Fruit fly (Drosophila melanogaster) whole organism, embryonic: ENCODE data around the gene shams.
"Not testable (repeated sequence)": the region's sequence is repeated elsewhere in the genome, so short reads cannot be mapped to it uniquely, and the experiment has no call there.

Experiments used
- Adf1 ChIP-seq: fragments of 200-800 bp; sonication (Bioruptor generic); IDR thresholded peaks from 2 replicates; pipeline ENCODE4 v1.3.6; 2022; ENCODE audit warnings: missing biosample characterization, missing genetic modification characterization
- B-H1 ChIP-seq: fragments of 200-800 bp; sonication (Bioruptor generic); IDR thresholded peaks from 3 replicates; pipeline ENCODE4 v1.3.6; 2022; ENCODE audit warnings: missing biosample characterization, missing genetic modification characterization
- BtbVII ChIP-seq: fragments of 200-800 bp; sonication (Bioruptor generic); optimal IDR thresholded peaks from 3 replicates; lab custom pipeline; 2017; ENCODE audit warnings: missing biosample characterization, mild to moderate bottlenecking, missing genetic modification characterization
- C15 ChIP-seq: fragments of 200-800 bp; sonication (Bioruptor generic); IDR thresholded peaks from 3 replicates; pipeline ENCODE4 v1.3.6; 2022; ENCODE audit warnings: missing biosample characterization, missing genetic modification characterization
- CG10543 ChIP-seq: fragments of 200-800 bp; sonication (Bioruptor generic); optimal IDR thresholded peaks from 3 replicates; lab custom pipeline; 2017; ENCODE audit warnings: missing biosample characterization, mild to moderate bottlenecking, missing genetic modification characterization, moderate library complexity
- CG11247 ChIP-seq: fragments of 200-800 bp; sonication (Bioruptor generic); IDR thresholded peaks from 2 replicates; pipeline ENCODE4 v1.3.6; 2022; ENCODE audit warnings: missing biosample characterization, missing genetic modification characterization
- CG14050 ChIP-seq: fragments of 200-800 bp; sonication (Bioruptor generic); IDR thresholded peaks from 3 replicates; pipeline ENCODE4 v1.3.6; 2022; ENCODE audit warnings: missing biosample characterization, missing genetic modification characterization
- CG17912 ChIP-seq: fragments of 200-800 bp; sonication (Bioruptor generic); optimal IDR thresholded peaks from 2 replicates; lab custom pipeline; 2018; ENCODE audit warnings: missing biosample characterization, mild to moderate bottlenecking, missing genetic modification characterization
- CG2712 ChIP-seq: fragments of 200-800 bp; optimal IDR thresholded peaks from 3 replicates; lab custom pipeline; 2019; ENCODE audit warnings: missing biosample characterization, mild to moderate bottlenecking, missing genetic modification characterization, moderate library complexity
- CG2889 ChIP-seq: fragments of 200-800 bp; sonication (Bioruptor generic); IDR thresholded peaks from 3 replicates; pipeline ENCODE4 v1.3.6; 2022; ENCODE audit warnings: missing biosample characterization, missing genetic modification characterization
- CG31441 ChIP-seq: fragments of 200-800 bp; sonication (Bioruptor generic); IDR thresholded peaks from 2 replicates; pipeline ENCODE4 v1.3.6; 2022; ENCODE audit warnings: missing biosample characterization, missing genetic modification characterization
- CG3281 ChIP-seq: fragments of 200-800 bp; sonication (Bioruptor generic); optimal IDR thresholded peaks from 3 replicates; lab custom pipeline; 2017; ENCODE audit warnings: missing biosample characterization, mild to moderate bottlenecking, missing genetic modification characterization
- CG3847 ChIP-seq: fragments of 200-800 bp; sonication (Bioruptor generic); IDR thresholded peaks from 2 replicates; pipeline ENCODE4 v1.3.6; 2022; ENCODE audit warnings: missing biosample characterization, missing genetic modification characterization
- CG4328 ChIP-seq: fragments of 200-800 bp; sonication (Bioruptor generic); optimal IDR thresholded peaks from 3 replicates; lab custom pipeline; 2017; ENCODE audit warnings: missing biosample characterization, missing genetic modification reagents, missing genetic modification characterization
- CG4707 ChIP-seq: fragments of 200-800 bp; sonication (Bioruptor generic); optimal IDR thresholded peaks from 2 replicates; lab custom pipeline; 2018; ENCODE audit warnings: missing biosample characterization, mild to moderate bottlenecking, missing genetic modification characterization, moderate library complexity
- CG6272 ChIP-seq: fragments of 200-800 bp; sonication (Bioruptor generic); IDR thresholded peaks from 2 replicates; pipeline ENCODE4 v1.3.6; 2022; ENCODE audit warnings: missing biosample characterization, missing genetic modification characterization
- CG7839 ChIP-seq: fragments of 200-800 bp; sonication (Bioruptor generic); optimal IDR thresholded peaks from 3 replicates; lab custom pipeline; 2018; ENCODE audit warnings: missing biosample characterization, mild to moderate bottlenecking, missing genetic modification characterization, moderate library complexity
- CG8765 ChIP-seq: fragments of 200-800 bp; sonication (Bioruptor generic); IDR thresholded peaks from 2 replicates; pipeline ENCODE4 v1.3.6; 2022; ENCODE audit warnings: missing biosample characterization, missing genetic modification characterization
- CG9437 ChIP-seq: fragments of 200-800 bp; sonication (Bioruptor generic); optimal IDR thresholded peaks from 2 replicates; lab custom pipeline; 2018; ENCODE audit warnings: missing biosample characterization, mild to moderate bottlenecking, missing genetic modification characterization
- CkIIα-i1 ChIP-seq: fragments of 200-800 bp; sonication (Bioruptor generic); IDR thresholded peaks from 2 replicates; pipeline ENCODE4 v1.3.6; 2022; ENCODE audit warnings: missing biosample characterization, missing genetic modification characterization
- Dll ChIP-seq: fragments of 200-800 bp; sonication (Bioruptor generic); IDR thresholded peaks from 4 replicates; pipeline ENCODE4 v1.3.6; 2022; ENCODE audit warnings: missing biosample characterization, missing genetic modification characterization; ENCODE audit not compliant: partially characterized antibody
- E2f1 ChIP-seq: fragments of 200-800 bp; sonication (Bioruptor generic); IDR thresholded peaks from 2 replicates; pipeline ENCODE4 v1.3.6; 2022; ENCODE audit warnings: missing biosample characterization, missing genetic modification characterization
- H15 ChIP-seq: fragments of 200-800 bp; sonication (Bioruptor generic); IDR thresholded peaks from 3 replicates; pipeline ENCODE4 v1.3.6; 2022; ENCODE audit warnings: missing biosample characterization, missing genetic modification characterization
- HLHmδ ChIP-seq: fragments of 200-800 bp; sonication (Bioruptor generic); optimal IDR thresholded peaks from 2 replicates; lab custom pipeline; 2018; ENCODE audit warnings: missing biosample characterization, mild to moderate bottlenecking, missing genetic modification characterization, moderate library complexity
- MBD-R2 ChIP-seq: fragments of 200-800 bp; sonication (Bioruptor generic); IDR thresholded peaks from 2 replicates; pipeline ENCODE4 v1.3.6; 2022; ENCODE audit warnings: missing biosample characterization, missing genetic modification characterization
- Mrtf ChIP-seq: fragments of 200-800 bp; sonication (Bioruptor generic); IDR thresholded peaks from 3 replicates; pipeline ENCODE4 v1.3.6; 2022; ENCODE audit warnings: missing biosample characterization, missing genetic modification characterization
- Scr ChIP-seq: fragments of 200-800 bp; sonication (Bioruptor generic); IDR thresholded peaks from 2 replicates; pipeline ENCODE4 v1.3.6; 2022; ENCODE audit warnings: missing biosample characterization, missing genetic modification characterization; ENCODE audit not compliant: partially characterized antibody
- ap ChIP-seq: fragments of 200-800 bp; sonication (Bioruptor generic); IDR thresholded peaks from 2 replicates; pipeline ENCODE4 v1.3.6; 2022; ENCODE audit warnings: missing biosample characterization, missing genetic modification characterization
- ato ChIP-seq: fragments of 200-800 bp; sonication (Bioruptor generic); IDR thresholded peaks from 2 replicates; pipeline ENCODE4 v1.3.6; 2022; ENCODE audit warnings: missing biosample characterization, missing genetic modification characterization; ENCODE audit not compliant: partially characterized antibody
- bcd ChIP-seq: fragments of 200-800 bp; sonication (Bioruptor generic); optimal IDR thresholded peaks from 2 replicates; lab custom pipeline; 2017; ENCODE audit warnings: missing biosample characterization, mild to moderate bottlenecking, missing genetic modification characterization
- ci ChIP-seq: fragments of 200-800 bp; sonication (Bioruptor generic); IDR thresholded peaks from 3 replicates; pipeline ENCODE4 v1.3.6; 2022; ENCODE audit warnings: missing biosample characterization, missing genetic modification characterization
- dati ChIP-seq: fragments of 200-800 bp; sonication (Bioruptor generic); IDR thresholded peaks from 2 replicates; pipeline ENCODE4 v1.3.6; 2022; ENCODE audit warnings: missing biosample characterization, missing genetic modification characterization
- exex ChIP-seq: fragments of 200-800 bp; sonication (Bioruptor generic); optimal IDR thresholded peaks from 4 replicates; lab custom pipeline; 2018; ENCODE audit warnings: missing biosample characterization, mild to moderate bottlenecking, missing genetic modification characterization, moderate library complexity
- gem ChIP-seq: fragments of 200-800 bp; sonication (Bioruptor generic); optimal IDR thresholded peaks from 2 replicates; lab custom pipeline; 2019; ENCODE audit warnings: missing biosample characterization, mild to moderate bottlenecking, missing genetic modification characterization, moderate library complexity
- inv ChIP-seq: fragments of 200-800 bp; sonication (Bioruptor generic); IDR thresholded peaks from 2 replicates; pipeline ENCODE4 v1.3.6; 2022; ENCODE audit warnings: missing biosample characterization, missing genetic modification characterization; ENCODE audit not compliant: partially characterized antibody
- pan ChIP-seq, 4 experiments: fragments of >200 bp in 3 of 4; fragments of 200-800 bp in 1 of 4; sonication (Bioruptor generic) in 1 of 4; optimal IDR thresholded peaks in 3 of 4; IDR thresholded peaks in 1 of 4; 2 replicates each; pipeline versions ENCODE4 v1.3.6 to Lab custom; 2017 to 2022; ENCODE audit warnings: missing biosample characterization in 2 of 4, missing genetic modification characterization in 2 of 4, mixed read lengths in 1 of 4
- pfk ChIP-seq: fragments of 200-800 bp; sonication (Bioruptor generic); optimal IDR thresholded peaks from 2 replicates; lab custom pipeline; 2018; ENCODE audit warnings: missing biosample characterization, mild to moderate bottlenecking, missing genetic modification characterization, moderate library complexity
- phol ChIP-seq: fragments of 200-800 bp; sonication (Bioruptor generic); optimal IDR thresholded peaks from 3 replicates; lab custom pipeline; 2018; ENCODE audit warnings: missing biosample characterization, mild to moderate bottlenecking, missing genetic modification characterization, moderate library complexity
- pzg ChIP-seq: fragments of 200-800 bp; sonication (Bioruptor generic); optimal IDR thresholded peaks from 3 replicates; lab custom pipeline; 2018; ENCODE audit warnings: missing biosample characterization, mild to moderate bottlenecking, missing genetic modification characterization, moderate library complexity
- scrt ChIP-seq: fragments of 200-800 bp; sonication (Bioruptor generic); optimal IDR thresholded peaks from 2 replicates; lab custom pipeline; 2018; ENCODE audit warnings: missing biosample characterization, mild to moderate bottlenecking, missing genetic modification characterization, moderate library complexity
- seq ChIP-seq: fragments of 200-800 bp; sonication (Bioruptor generic); IDR thresholded peaks from 2 replicates; pipeline ENCODE4 v1.3.6; 2022; ENCODE audit warnings: missing biosample characterization, missing genetic modification characterization
- slbo ChIP-seq: fragments of 200-800 bp; sonication (Bioruptor generic); IDR thresholded peaks from 2 replicates; pipeline ENCODE4 v1.3.6; 2022; ENCODE audit warnings: missing biosample characterization, missing genetic modification characterization
- sug ChIP-seq: fragments of 200-800 bp; optimal IDR thresholded peaks from 2 replicates; lab custom pipeline; 2019; ENCODE audit warnings: missing biosample characterization, mild to moderate bottlenecking, missing genetic modification characterization, moderate library complexity
- tin ChIP-seq: fragments of 200-800 bp; sonication (Bioruptor generic); optimal IDR thresholded peaks from 3 replicates; lab custom pipeline; 2016; ENCODE audit warnings: missing biosample characterization, missing genetic modification characterization
- tna ChIP-seq: fragments of 200-800 bp; sonication (Bioruptor generic); IDR thresholded peaks from 2 replicates; pipeline ENCODE4 v1.3.6; 2022; ENCODE audit warnings: missing biosample characterization, missing genetic modification characterization; ENCODE audit not compliant: partially characterized antibody
- unc-4 ChIP-seq: fragments of 200-800 bp; sonication (Bioruptor generic); IDR thresholded peaks from 2 replicates; pipeline ENCODE4 v1.3.6; 2022; ENCODE audit warnings: missing biosample characterization, missing genetic modification characterization; ENCODE audit not compliant: partially characterized antibody
- vvl ChIP-seq: fragments of 200-800 bp; sonication (Bioruptor generic); IDR thresholded peaks from 2 replicates; pipeline ENCODE4 v1.3.6; 2022; ENCODE audit warnings: missing biosample characterization, missing genetic modification characterization
- zfh1 ChIP-seq: fragments of 200-800 bp; sonication (Bioruptor generic); IDR thresholded peaks from 3 replicates; pipeline ENCODE4 v1.3.6; 2022; ENCODE audit warnings: missing biosample characterization, missing genetic modification characterization
- zfh2 ChIP-seq: fragments of 200-800 bp; sonication (Bioruptor generic); optimal IDR thresholded peaks from 2 replicates; lab custom pipeline; 2016; ENCODE audit warnings: missing biosample characterization, missing genetic modification characterization

The shams gene

DNA sequence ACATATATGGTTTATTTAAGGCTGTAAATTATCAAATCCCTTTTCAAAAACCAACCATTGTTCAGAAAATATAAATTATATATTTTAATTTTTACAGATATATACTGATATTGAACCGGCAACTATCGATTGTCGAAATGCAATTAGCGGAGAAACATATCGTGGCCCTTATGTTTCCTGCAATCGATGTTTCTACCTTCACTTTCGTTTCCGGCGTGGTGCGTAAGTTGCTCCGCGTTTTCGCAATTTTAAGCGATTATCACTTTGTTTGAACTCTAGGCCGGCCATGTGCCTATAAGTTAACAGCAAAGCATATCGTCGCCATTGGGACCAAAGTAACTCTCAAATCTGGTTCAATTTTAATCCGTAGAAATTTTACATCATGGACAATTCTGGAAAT, 48.9 kb upstream of the shams start, which contains the start of gene vig2 (continued):
- TF ChIP-seq vvl (GFP tag; lab: Robert Waterston, UW) (peak; percentile 88), exex (tag; lab: Kevin White, UChicago) (peak; percentile 10), ato (peak; percentile 90), tin (GFP tag; lab: Kevin White, UChicago) (peak; percentile 3), CG31441 (GFP tag; lab: Robert Waterston, UW) (0 out of 2 replicates have a peak, but pooled peaks have one; percentile 13), CG8765 (GFP tag; lab: Robert Waterston, UW) (peak; percentile 22; the same call in 1 of the 2 replicates), pan (GFP tag; optimal IDR thresholded peaks at IDR 0.05 in 1 of 2, IDR thresholded peaks at IDR 0.05 in 1 of 2) (peak in 1 of 2 experiments; percentile 80), CG2889 (GFP tag; lab: Robert Waterston, UW) (peak; percentile 63; the same call in 2 of the 3 replicates), pfk (GFP tag; lab: Kevin White, UChicago) (peak; percentile 29), dati (GFP tag; lab: Robert Waterston, UW) (0 out of 2 replicates have a peak, but pooled peaks have one; percentile 62), slbo (GFP tag; lab: Robert Waterston, UW) (peak; percentile 87), BtbVII (peak; percentile 3), ci (GFP tag; lab: Robert Waterston, UW) (peak; percentile 95), CG9437 (GFP tag; lab: Kevin White, UChicago) (peak; percentile 68), H15 (GFP tag; lab: Robert Waterston, UW) (peak; percentile 79), sug (tag; lab: Kevin White, UChicago) (peak; percentile 15), MBD-R2 (GFP tag; lab: Robert Waterston, UW) (peak; percentile 58), Scr (peak; percentile 90), CG7839 (tag; lab: Kevin White, UChicago) (peak; percentile 35), CG11247 (GFP tag; lab: Robert Waterston, UW) (peak; percentile 81), CG3281 (GFP tag; lab: Kevin White, UChicago) (peak; percentile 62), bcd (GFP tag; lab: Kevin White, UChicago) (peak; percentile 72), C15 (GFP tag; lab: Robert Waterston, UW) (0 out of 3 replicates have a peak, but pooled peaks have one; percentile 63), Adf1 (GFP tag; lab: Robert Waterston, UW) (peak; percentile 28), phol (tag; lab: Kevin White, UChicago) (peak; percentile 39), CG10543 (GFP tag; lab: Kevin White, UChicago) (peak; percentile 5), CG3847 (peak; percentile 71), CkIIα-i1 (GFP tag; lab: Robert Waterston, UW) (peak; percentile 5; the same call in 1 of the 2 replicates), zfh1 (GFP tag; lab: Robert Waterston, UW) (peak; percentile 78), unc-4 (GFP tag; lab: Robert Waterston, UW) (peak; percentile 75), CG2712 (tag; lab: Kevin White, UChicago) (peak; percentile 15), inv (GFP tag; lab: Robert Waterston, UW) (peak; percentile 87), CG4707 (GFP tag; lab: Kevin White, UChicago) (peak; percentile 19), Dll (GFP tag; lab: Robert Waterston, UW) (peak; percentile 81), scrt (peak; percentile 39), zfh2 (GFP tag; lab: Kevin White, UChicago) (peak; percentile 10), HLHmδ (GFP tag; lab: Kevin White, UChicago) (peak; percentile 72), ap (GFP tag; lab: Robert Waterston, UW) (peak; percentile 43; the same call in 1 of the 2 replicates), CG17912 (GFP tag; lab: Kevin White, UChicago) (peak; percentile 40), Mrtf (GFP tag; lab: Robert Waterston, UW) (peak; percentile 49; the same call in 1 of the 3 replicates), gem (tag; lab: Kevin White, UChicago) (peak; percentile 13), CG4328 (GFP tag; lab: Kevin White, UChicago) (peak; percentile 17), B-H1 (GFP tag; lab: Robert Waterston, UW) (peak; percentile 39; the same call in 1 of the 3 replicates), CG14050 (GFP tag; lab: Robert Waterston, UW) (peak; percentile 65; the same call in 2 of the 3 replicates), CG6272 (GFP tag; lab: Robert Waterston, UW) (peak; percentile 80), seq (0 out of 2 replicates have a peak, but pooled peaks have one; percentile 32), pzg (peak; percentile 31), E2f1 (peak; percentile 67), tna (GFP tag; lab: Robert Waterston, UW) (peak; percentile 74)
- not testable (repeated sequence) for TF ChIP-seq pan (optimal IDR thresholded peaks at IDR 0.05; lab: Kevin White, UChicago)
